Worm (Caenorhabditis elegans): ENCODE data around the gene F49F1.4.

Gene F49F1.4

ce11 chrIV:4096940-4097339 lies 18.6 kb downstream of the F49F1.4 start:
- TF ChIP-seq lsy-2 (tag; optimal IDR thresholded peaks at IDR 0.05) (no peak), dpl-1 (GFP tag; optimal IDR thresholded peaks at IDR 0.05) (no peak), skn-1 (tag; optimal IDR thresholded peaks at IDR 0.05) (peak; percentile 58), xbp-1 (tag; optimal IDR thresholded peaks at IDR 0.05) (no peak)

- 0 out of 2 replicates have a peak, but pooled peaks have one; percentile 4 for TF ChIP-seq nhr-19 (GFP tag; conservative IDR thresholded peaks at IDR 0.05)
- no peak for TF ChIP-seq nhr-11 (tag; optimal IDR thresholded peaks at IDR 0.05)
- TF ChIP-seq nhr-90 (tag; optimal IDR thresholded peaks at IDR 0.05; ENCODE audit: poor library complexity): no peak
- peak; percentile 24 for TF ChIP-seq lin-14 (GFP tag; optimal IDR thresholded peaks at IDR 0.05)
- peak; percentile 9 for TF ChIP-seq nhr-71 (tag; optimal IDR thresholded peaks at IDR 0.05)
Measured at ce11 chrIV:4094364-4094763, 21.2 kb downstream of the F49F1.4 start.

ce11 chrIV:4093087-4093486 lies 22.4 kb downstream of the F49F1.4 start:
- TF ChIP-seq fkh-4 (tag; optimal IDR thresholded peaks at IDR 0.05; ENCODE audit: borderline replicate concordance) (no peak), skn-1 (tag; optimal IDR thresholded peaks at IDR 0.05) (peak; percentile 76), mab-9 (GFP tag; IDR thresholded peaks at IDR 0.05) (peak; percentile 56; the same call in 1 of the 2 replicates), unc-30 (tag; optimal IDR thresholded peaks at IDR 0.05) (no peak), ets-5 (GFP tag; IDR thresholded peaks at IDR 0.05) (no peak), zag-1 (tag; optimal IDR thresholded peaks at IDR 0.05) (no peak), ama-1 (optimal IDR thresholded peaks at IDR 0.05) (no peak), lin-14 (GFP tag; optimal IDR thresholded peaks at IDR 0.05) (peak; percentile 96), alr-1 (tag; optimal IDR thresholded peaks at IDR 0.05; ENCODE audit: borderline replicate concordance) (no peak), nhr-47 (tag; optimal IDR thresholded peaks at IDR 0.05) (peak; percentile 87), elt-2 (tag; optimal IDR thresholded peaks at IDR 0.05) (peak; percentile 24), ceh-8 (GFP tag; optimal IDR thresholded peaks at IDR 0.05) (no peak), nhr-19 (GFP tag; conservative IDR thresholded peaks at IDR 0.05) (peak; percentile 77), nhr-84 (tag; optimal IDR thresholded peaks at IDR 0.05) (no peak), rnt-1 (tag; optimal IDR thresholded peaks at IDR 0.05) (peak; percentile 80), hpl-2 (GFP tag; optimal IDR thresholded peaks at IDR 0.05) (no peak), nhr-237 (tag; optimal IDR thresholded peaks at IDR 0.05) (peak; percentile 1), hlh-4 (tag; optimal IDR thresholded peaks at IDR 0.05) (no peak), lsy-2 (tag; optimal IDR thresholded peaks at IDR 0.05) (peak; percentile 75 to 77), C34B4.2 (tag; optimal IDR thresholded peaks at IDR 0.05) (no peak), nhr-11 (tag; optimal IDR thresholded peaks at IDR 0.05) (peak; percentile 40), ztf-4 (tag; optimal IDR thresholded peaks at IDR 0.05) (peak; percentile 70), egl-13 (tag; optimal IDR thresholded peaks at IDR 0.05) (peak; percentile 78), jun-1 (tag; optimal IDR thresholded peaks at IDR 0.05) (peak; percentile 76), nhr-77 (tag; optimal IDR thresholded peaks at IDR 0.05) (peak; percentile 3), xbp-1 (tag; optimal IDR thresholded peaks at IDR 0.05) (peak; percentile 81), swsn-7 (tag; optimal IDR thresholded peaks at IDR 0.05) (peak; percentile 88), snu-23 (GFP tag; optimal IDR thresholded peaks at IDR 0.05) (peak; percentile 91), fos-1 (tag; optimal IDR thresholded peaks at IDR 0.05) (peak; percentile 71), ces-1 (GFP tag; optimal IDR thresholded peaks at IDR 0.05) (no peak), nhr-85 (tag) (peak; percentile 90), sptf-1 (tag; optimal IDR thresholded peaks at IDR 0.05) (no peak), C16A3.4 (tag; optimal IDR thresholded peaks at IDR 0.05) (peak; percentile 11), zip-4 (GFP tag; optimal IDR thresholded peaks at IDR 0.05) (no peak), unc-86 (tag; optimal IDR thresholded peaks at IDR 0.05) (peak; percentile 80), C04F5.9 (tag; optimal IDR thresholded peaks at IDR 0.05) (peak; percentile 17), lir-3 (tag; optimal IDR thresholded peaks at IDR 0.05; ENCODE audit: poor library complexity) (no peak), F16B12.6 (tag; optimal IDR thresholded peaks at IDR 0.05) (peak; percentile 46), ceh-90 (tag; optimal IDR thresholded peaks at IDR 0.05) (no peak), pax-3 (tag; optimal IDR thresholded peaks at IDR 0.05) (peak; percentile 53), isw-1 (GFP tag; IDR thresholded peaks at IDR 0.05) (peak; percentile 71), mdl-1 (tag; optimal IDR thresholded peaks at IDR 0.05) (peak in 1 of 2 experiments; percentile 45), unc-62 (GFP tag; optimal IDR thresholded peaks at IDR 0.05) (no peak), irx-1 (tag; optimal IDR thresholded peaks at IDR 0.05) (peak; percentile 38), unc-130 (tag; optimal IDR thresholded peaks at IDR 0.05) (no peak), dpl-1 (GFP tag; optimal IDR thresholded peaks at IDR 0.05) (peak; percentile 21 to 58 (median 55))

Measured in whole organism, L1 larva.